Worm (Caenorhabditis elegans) whole organism, L1 larva: ENCODE measurements around the gene try-10.

ENCODE experiments used
- C16A3.4 ChIP-seq: fragments of 150-350 bp; optimal IDR thresholded peaks from 2 replicates; lab custom pipeline; 2014; ENCODE audit warnings: missing biosample characterization, missing genetic modification characterization
- C34B4.2 ChIP-seq: sonication (generic microtip); optimal IDR thresholded peaks from 2 replicates; lab custom pipeline; 2017; ENCODE audit warnings: mild to moderate bottlenecking, missing genetic modification characterization, missing compliant biosample characterization
- F16B12.6 ChIP-seq: fragments of 150-350 bp; optimal IDR thresholded peaks from 2 replicates; lab custom pipeline; 2014; ENCODE audit warnings: missing biosample characterization, missing genetic modification characterization
- Y116A8C.19 ChIP-seq: sonication (generic microtip); optimal IDR thresholded peaks from 2 replicates; lab custom pipeline; 2016; ENCODE audit warnings: missing compliant biosample characterization, missing genetic modification characterization, borderline replicate concordance
- ceh-63 ChIP-seq: fragments of 200-800 bp; sonication (Bioruptor generic); optimal IDR thresholded peaks from 2 replicates; lab custom pipeline; 2018; ENCODE audit warnings: mild to moderate bottlenecking, missing genetic modification characterization, missing compliant biosample characterization
- ceh-82 ChIP-seq, 3 experiments: fragments of 150-350 bp in 1 of 3; sonication (generic microtip) in 2 of 3; optimal IDR thresholded peaks; 2 replicates each; lab custom pipeline; 2014 to 2017; ENCODE audit warnings: missing biosample characterization in 3 of 3, missing genetic modification characterization in 3 of 3
- ces-1 ChIP-seq: fragments of 150-350 bp; optimal IDR thresholded peaks from 2 replicates; lab custom pipeline; 2014; ENCODE audit warnings: missing biosample characterization, missing genetic modification reagents, missing genetic modification characterization
- dsc-1 ChIP-seq: sonication (generic microtip); optimal IDR thresholded peaks from 2 replicates; lab custom pipeline; 2016; ENCODE audit warnings: mild to moderate bottlenecking, missing genetic modification characterization, missing compliant biosample characterization
- egl-13 ChIP-seq: sonication (generic microtip); optimal IDR thresholded peaks from 2 replicates; lab custom pipeline; 2016; ENCODE audit warnings: missing genotype, missing genetic modification reagents, missing genetic modification characterization, missing compliant biosample characterization
- egl-27 ChIP-seq, 2 experiments: fragments of 150-350 bp in 1 of 2; sonication (generic microtip); optimal IDR thresholded peaks; 3 replicates each; lab custom pipeline; 2017 to 2018; ENCODE audit warnings: missing biosample characterization in 2 of 2, missing genetic modification characterization in 2 of 2, missing genetic modification reagents in 2 of 2
- elt-2 ChIP-seq: sonication (generic microtip); optimal IDR thresholded peaks from 2 replicates; lab custom pipeline; 2016; ENCODE audit warnings: missing genetic modification characterization, mild to moderate bottlenecking, inconsistent platforms, missing compliant biosample characterization, missing genetic modification reagents
- fkh-10 ChIP-seq: sonication (generic microtip); optimal IDR thresholded peaks from 2 replicates; lab custom pipeline; 2017; ENCODE audit warnings: missing biosample characterization, missing genetic modification reagents, missing genetic modification characterization
- fkh-8 ChIP-seq: sonication (generic microtip); optimal IDR thresholded peaks from 2 replicates; lab custom pipeline; 2016; ENCODE audit warnings: mild to moderate bottlenecking, missing genetic modification characterization, missing compliant biosample characterization
- fos-1 ChIP-seq: fragments of 150-350 bp; optimal IDR thresholded peaks from 2 replicates; lab custom pipeline; 2014; ENCODE audit warnings: missing biosample characterization, missing genetic modification characterization
- hlh-4 ChIP-seq: sonication (generic microtip); optimal IDR thresholded peaks from 2 replicates; lab custom pipeline; 2016; ENCODE audit warnings: mild to moderate bottlenecking, missing genetic modification characterization, missing compliant biosample characterization
- hpl-2 ChIP-seq: fragments of 150-350 bp; optimal IDR thresholded peaks from 2 replicates; lab custom pipeline; 2014; ENCODE audit warnings: missing biosample characterization, missing genetic modification reagents, missing genetic modification characterization
- lin-14 ChIP-seq: fragments of 200-800 bp; sonication (Bioruptor generic); optimal IDR thresholded peaks from 2 replicates; lab custom pipeline; 2018; ENCODE audit warnings: mild to moderate bottlenecking, missing genetic modification characterization, moderate library complexity, missing compliant biosample characterization
- lin-35 ChIP-seq, 2 experiments: fragments of 150-350 bp; optimal IDR thresholded peaks; 2 replicates each; lab custom pipeline; 2014; ENCODE audit warnings: missing biosample characterization in 2 of 2, missing genetic modification characterization in 2 of 2, missing genetic modification reagents in 2 of 2
- lir-3 ChIP-seq: sonication (generic microtip); optimal IDR thresholded peaks from 2 replicates; lab custom pipeline; 2016; ENCODE audit warnings: mild to moderate bottlenecking, missing genetic modification characterization, moderate library complexity, missing compliant biosample characterization; ENCODE audit not compliant: poor library complexity
- nhr-11 ChIP-seq: fragments of 150-350 bp; optimal IDR thresholded peaks from 2 replicates; lab custom pipeline; 2014; ENCODE audit warnings: missing biosample characterization, missing genetic modification characterization
- nhr-12 ChIP-seq: sonication (generic microtip); optimal IDR thresholded peaks from 2 replicates; lab custom pipeline; 2017; ENCODE audit warnings: missing biosample characterization, missing genetic modification characterization
- nhr-237 ChIP-seq: fragments of 150-350 bp; optimal IDR thresholded peaks from 2 replicates; lab custom pipeline; 2014; ENCODE audit warnings: missing biosample characterization, missing genetic modification characterization
- nhr-28 ChIP-seq: fragments of 150-350 bp; optimal IDR thresholded peaks from 2 replicates; lab custom pipeline; 2014; ENCODE audit warnings: missing biosample characterization, missing genetic modification characterization
- nhr-47 ChIP-seq: sonication (generic microtip); optimal IDR thresholded peaks from 2 replicates; lab custom pipeline; 2016; ENCODE audit warnings: mild to moderate bottlenecking, missing genetic modification characterization, moderate library complexity, missing compliant biosample characterization
- nhr-71 ChIP-seq: sonication (generic microtip); optimal IDR thresholded peaks from 2 replicates; lab custom pipeline; 2016; ENCODE audit warnings: mild to moderate bottlenecking, missing genetic modification characterization, moderate library complexity, missing compliant biosample characterization
- nhr-76 ChIP-seq: sonication (generic microtip); optimal IDR thresholded peaks from 2 replicates; lab custom pipeline; 2017; ENCODE audit warnings: missing biosample characterization, missing genetic modification characterization
- nhr-77 ChIP-seq: fragments of 150-350 bp; optimal IDR thresholded peaks from 2 replicates; lab custom pipeline; 2014; ENCODE audit warnings: missing biosample characterization, missing genetic modification characterization
- nhr-84 ChIP-seq: sonication (generic microtip); optimal IDR thresholded peaks from 2 replicates; lab custom pipeline; 2017; ENCODE audit warnings: missing biosample characterization, missing genetic modification characterization
- nhr-90 ChIP-seq: sonication (generic microtip); optimal IDR thresholded peaks from 2 replicates; lab custom pipeline; 2016; ENCODE audit warnings: mild to moderate bottlenecking, missing genetic modification characterization, missing compliant biosample characterization; ENCODE audit not compliant: poor library complexity
- skn-1 ChIP-seq: fragments of 150-350 bp; optimal IDR thresholded peaks from 2 replicates; lab custom pipeline; 2014; ENCODE audit warnings: missing biosample characterization, missing genetic modification characterization
- sox-4 ChIP-seq: sonication (generic microtip); optimal IDR thresholded peaks from 2 replicates; lab custom pipeline; 2016; ENCODE audit warnings: missing genetic modification characterization, missing compliant biosample characterization
- sptf-1 ChIP-seq: fragments of 150-350 bp; optimal IDR thresholded peaks from 2 replicates; lab custom pipeline; 2014; ENCODE audit warnings: missing biosample characterization, missing genetic modification characterization
- tlp-1 ChIP-seq: fragments of 150-350 bp; optimal IDR thresholded peaks from 2 replicates; lab custom pipeline; 2014; ENCODE audit warnings: missing biosample characterization, missing genetic modification characterization
- unc-86 ChIP-seq: sonication (generic microtip); optimal IDR thresholded peaks from 2 replicates; lab custom pipeline; 2016; ENCODE audit warnings: missing genetic modification characterization, missing compliant biosample characterization
- unc-98 ChIP-seq: fragments of 200-800 bp; sonication (Bioruptor generic); IDR thresholded peaks from 2 replicates; pipeline ENCODE4 v1.3.6; 2022; ENCODE audit warnings: missing genetic modification characterization, missing compliant biosample characterization
- vab-15 ChIP-seq: sonication (generic microtip); optimal IDR thresholded peaks from 2 replicates; lab custom pipeline; 2017; ENCODE audit warnings: missing genotype, mild to moderate bottlenecking, missing genetic modification characterization, missing compliant biosample characterization
- xbp-1 ChIP-seq: sonication (generic microtip); optimal IDR thresholded peaks from 2 replicates; lab custom pipeline; 2016; ENCODE audit warnings: missing genetic modification characterization, missing compliant biosample characterization
- zag-1 ChIP-seq: fragments of 150-350 bp; optimal IDR thresholded peaks from 2 replicates; lab custom pipeline; 2014; ENCODE audit warnings: missing biosample characterization, missing genetic modification characterization
- zip-4 ChIP-seq: fragments of 200-800 bp; sonication (Bioruptor generic); optimal IDR thresholded peaks from 2 replicates; lab custom pipeline; 2018; ENCODE audit warnings: mild to moderate bottlenecking, missing genetic modification characterization, moderate library complexity, missing compliant biosample characterization
- ztf-4 ChIP-seq: fragments of 150-350 bp; optimal IDR thresholded peaks from 2 replicates; lab custom pipeline; 2014; ENCODE audit warnings: missing biosample characterization, missing genetic modification characterization

The try-10 gene

ce11 chrV:13020638-13021037, 7.6 kb upstream of the try-10 start:
- no peak for TF ChIP-seq zip-4
- TF ChIP-seq sptf-1: no peak
- no peak for TF ChIP-seq F16B12.6 (tag; lab: Kevin White, UChicago)
- TF ChIP-seq dsc-1: no peak
- no peak for TF ChIP-seq ztf-4 (tag; lab: Kevin White, UChicago)
- no peak for TF ChIP-seq ceh-82 (tag; optimal IDR thresholded peaks at IDR 0.05; lab: Kevin White, UChicago)
- TF ChIP-seq zag-1 (tag; lab: Kevin White, UChicago): no peak
- TF ChIP-seq hlh-4 (tag; lab: Kevin White, UChicago): no peak
- no peak for TF ChIP-seq unc-86
- no peak for TF ChIP-seq lir-3 (tag; lab: Kevin White, UChicago)
- TF ChIP-seq fkh-10: no peak
- TF ChIP-seq nhr-47 (tag; lab: Kevin White, UChicago): no peak
- TF ChIP-seq elt-2 (tag; lab: Kevin White, UChicago): no peak

- TF ChIP-seq tlp-1 (tag; lab: Kevin White, UChicago): no peak
- no peak for TF ChIP-seq vab-15 (tag; lab: Kevin White, UChicago)
- no peak for TF ChIP-seq nhr-90
- TF ChIP-seq skn-1 (tag; lab: Kevin White, UChicago): no peak
- TF ChIP-seq nhr-77 (tag; lab: Kevin White, UChicago): no peak
- TF ChIP-seq nhr-84 (tag; lab: Kevin White, UChicago): no peak
- no peak for TF ChIP-seq egl-27 (tag; optimal IDR thresholded peaks at IDR 0.05; lab: Kevin White, UChicago)
- no peak for TF ChIP-seq nhr-76 (tag; lab: Kevin White, UChicago)
- TF ChIP-seq nhr-71 (tag; lab: Kevin White, UChicago): no peak
- TF ChIP-seq nhr-12 (tag; lab: Kevin White, UChicago): no peak
- no peak for TF ChIP-seq C16A3.4 (tag; lab: Kevin White, UChicago)
- no peak for TF ChIP-seq ceh-63 (GFP tag; lab: Kevin White, UChicago)
- TF ChIP-seq lin-14 (GFP tag; lab: Kevin White, UChicago): no peak
- TF ChIP-seq Y116A8C.19 (tag; lab: Kevin White, UChicago): no peak
- TF ChIP-seq hlh-4 (tag; lab: Kevin White, UChicago): no peak
- TF ChIP-seq ces-1 (GFP tag; lab: Kevin White, UChicago): no peak
- TF ChIP-seq nhr-28 (tag; lab: Kevin White, UChicago): no peak
- no peak for TF ChIP-seq xbp-1 (tag; lab: Kevin White, UChicago)
- no peak for TF ChIP-seq hpl-2 (GFP tag; lab: Kevin White, UChicago)
Observed at ce11 chrV:13020014-13020413, 7.0 kb upstream of the try-10 start.

- TF ChIP-seq dsc-1 (no peak), C16A3.4 (tag; lab: Kevin White, UChicago) (no peak), nhr-11 (tag; lab: Kevin White, UChicago) (no peak), egl-27 (tag; optimal IDR thresholded peaks at IDR 0.05; lab: Kevin White, UChicago) (no peak), fkh-8 (no peak), hlh-4 (tag; lab: Kevin White, UChicago) (no peak), sox-4 (no peak), ceh-82 (tag; optimal IDR thresholded peaks at IDR 0.05; lab: Kevin White, UChicago) (no peak), lin-35 (GFP tag; optimal IDR thresholded peaks at IDR 0.05; lab: Kevin White, UChicago) (no peak), fos-1 (tag; lab: Kevin White, UChicago) (no peak), C34B4.2 (tag; lab: Kevin White, UChicago) (no peak), vab-15 (tag; lab: Kevin White, UChicago) (no peak), egl-13 (no peak), nhr-90 (no peak), unc-98 (GFP tag; lab: Robert Waterston, UW) (no peak), nhr-237 (no peak)
- TF ChIP-seq, all 84 proteins: peak for 0
Observed at ce11 chrV:13018761-13019160, 5.7 kb upstream of the try-10 start, which contains the start of gene fmi-1. Gene fmi-1 (plus strand): TSS chrV:13019061.
